Worm (Caenorhabditis elegans) whole organism, L1 larva: ENCODE data around the gene Y15E3A.3.

Experiments used
- C34B4.2 ChIP-seq: sonication (generic microtip); optimal IDR thresholded peaks from 2 replicates; lab custom pipeline; 2017; ENCODE audit warnings: mild to moderate bottlenecking, missing genetic modification characterization, missing compliant biosample characterization
- Y116A8C.19 ChIP-seq: sonication (generic microtip); optimal IDR thresholded peaks from 2 replicates; lab custom pipeline; 2016; ENCODE audit warnings: missing compliant biosample characterization, missing genetic modification characterization, borderline replicate concordance
- alr-1 ChIP-seq: fragments of 200-800 bp; sonication (Bioruptor generic); optimal IDR thresholded peaks from 2 replicates; lab custom pipeline; 2018; ENCODE audit warnings: borderline replicate concordance, mild to moderate bottlenecking, missing genetic modification characterization, missing compliant biosample characterization
- ama-1 ChIP-seq: fragments of 150-350 bp; optimal IDR thresholded peaks from 2 replicates; lab custom pipeline; 2014
- blmp-1 ChIP-seq: fragments of 150-350 bp; optimal IDR thresholded peaks from 2 replicates; lab custom pipeline; 2014; ENCODE audit warnings: missing biosample characterization, missing genetic modification characterization
- ceh-88 ChIP-seq: fragments of 200-800 bp; sonication (Bioruptor generic); IDR thresholded peaks from 2 replicates; pipeline ENCODE4 v1.3.6; 2022; ENCODE audit warnings: missing genetic modification characterization, missing compliant biosample characterization
- ceh-90 ChIP-seq: sonication (generic microtip); optimal IDR thresholded peaks from 2 replicates; lab custom pipeline; 2016; ENCODE audit warnings: missing genetic modification characterization, missing compliant biosample characterization
- dsc-1 ChIP-seq: sonication (generic microtip); optimal IDR thresholded peaks from 2 replicates; lab custom pipeline; 2016; ENCODE audit warnings: mild to moderate bottlenecking, missing genetic modification characterization, missing compliant biosample characterization
- efl-1 ChIP-seq, 4 experiments: fragments of 150-350 bp; optimal IDR thresholded peaks in 3 of 4; peaks in 1 of 4; 1 replicate in 1 of 4; 2 replicates in 3 of 4; lab custom pipeline; 2014; ENCODE audit warnings: missing biosample characterization in 2 of 4, missing genetic modification characterization in 2 of 4, missing genetic modification reagents in 2 of 4
- efl-3 ChIP-seq: fragments of 200-800 bp; sonication (Bioruptor generic); optimal IDR thresholded peaks from 2 replicates; lab custom pipeline; 2018; ENCODE audit warnings: mild to moderate bottlenecking, missing genetic modification characterization, missing compliant biosample characterization
- egl-13 ChIP-seq: sonication (generic microtip); optimal IDR thresholded peaks from 2 replicates; lab custom pipeline; 2016; ENCODE audit warnings: missing genotype, missing genetic modification reagents, missing genetic modification characterization, missing compliant biosample characterization
- elt-2 ChIP-seq: sonication (generic microtip); optimal IDR thresholded peaks from 2 replicates; lab custom pipeline; 2016; ENCODE audit warnings: missing genetic modification characterization, mild to moderate bottlenecking, inconsistent platforms, missing compliant biosample characterization, missing genetic modification reagents
- elt-3 ChIP-seq, 6 experiments: fragments of 150-350 bp in 1 of 6; sonication (generic microtip); optimal IDR thresholded peaks; 2 replicates each; lab custom pipeline; 2017 to 2018; ENCODE audit warnings: missing biosample characterization in 6 of 6, missing genetic modification characterization in 6 of 6, inconsistent platforms in 1 of 6
- ets-5 ChIP-seq: fragments of 200-800 bp; sonication (Bioruptor generic); IDR thresholded peaks from 2 replicates; pipeline ENCODE4 v1.3.6; 2022; ENCODE audit warnings: missing genetic modification characterization, missing compliant biosample characterization
- fkh-4 ChIP-seq: sonication (generic microtip); optimal IDR thresholded peaks from 2 replicates; lab custom pipeline; 2016; ENCODE audit warnings: missing compliant biosample characterization, missing genetic modification characterization, borderline replicate concordance
- fkh-8 ChIP-seq: sonication (generic microtip); optimal IDR thresholded peaks from 2 replicates; lab custom pipeline; 2016; ENCODE audit warnings: mild to moderate bottlenecking, missing genetic modification characterization, missing compliant biosample characterization
- hlh-17 ChIP-seq: fragments of 200-800 bp; sonication (Bioruptor generic); optimal IDR thresholded peaks from 2 replicates; lab custom pipeline; 2018; ENCODE audit warnings: missing genetic modification characterization, mild to moderate bottlenecking, missing compliant biosample characterization, moderate library complexity, borderline replicate concordance
- hlh-4 ChIP-seq: sonication (generic microtip); optimal IDR thresholded peaks from 2 replicates; lab custom pipeline; 2016; ENCODE audit warnings: mild to moderate bottlenecking, missing genetic modification characterization, missing compliant biosample characterization
- irx-1 ChIP-seq: sonication (generic microtip); optimal IDR thresholded peaks from 2 replicates; lab custom pipeline; 2016; ENCODE audit warnings: missing genetic modification characterization, missing compliant biosample characterization
- isw-1 ChIP-seq: fragments of 200-800 bp; sonication (Bioruptor generic); IDR thresholded peaks from 2 replicates; pipeline ENCODE4 v1.3.6; 2022; ENCODE audit warnings: missing genetic modification characterization, missing compliant biosample characterization
- lin-14 ChIP-seq: fragments of 200-800 bp; sonication (Bioruptor generic); optimal IDR thresholded peaks from 2 replicates; lab custom pipeline; 2018; ENCODE audit warnings: mild to moderate bottlenecking, missing genetic modification characterization, moderate library complexity, missing compliant biosample characterization
- lin-15B ChIP-seq: fragments of 150-350 bp; sonication (generic microtip); optimal IDR thresholded peaks from 3 replicates; lab custom pipeline; 2014; ENCODE audit warnings: missing biosample characterization, missing genetic modification characterization
- lin-35 ChIP-seq, 2 experiments: fragments of 150-350 bp; optimal IDR thresholded peaks; 2 replicates each; lab custom pipeline; 2014; ENCODE audit warnings: missing biosample characterization in 2 of 2, missing genetic modification characterization in 2 of 2, missing genetic modification reagents in 2 of 2
- lir-3 ChIP-seq: sonication (generic microtip); optimal IDR thresholded peaks from 2 replicates; lab custom pipeline; 2016; ENCODE audit warnings: mild to moderate bottlenecking, missing genetic modification characterization, moderate library complexity, missing compliant biosample characterization; ENCODE audit not compliant: poor library complexity
- mef-2 ChIP-seq: fragments of 150-350 bp; optimal IDR thresholded peaks from 2 replicates; lab custom pipeline; 2014; ENCODE audit warnings: missing biosample characterization, missing genetic modification characterization
- mep-1 ChIP-seq: fragments of 150-350 bp; optimal IDR thresholded peaks from 2 replicates; lab custom pipeline; 2014; ENCODE audit warnings: missing biosample characterization, missing genetic modification characterization
- nhr-11 ChIP-seq: fragments of 150-350 bp; optimal IDR thresholded peaks from 2 replicates; lab custom pipeline; 2014; ENCODE audit warnings: missing biosample characterization, missing genetic modification characterization
- nhr-12 ChIP-seq: sonication (generic microtip); optimal IDR thresholded peaks from 2 replicates; lab custom pipeline; 2017; ENCODE audit warnings: missing biosample characterization, missing genetic modification characterization
- nhr-19 ChIP-seq: fragments of 200-800 bp; sonication (Bioruptor generic); conservative IDR thresholded peaks from 2 replicates; pipeline ENCODE4 v1.3.6; 2022; ENCODE audit warnings: missing genetic modification characterization, missing compliant biosample characterization
- nhr-20 ChIP-seq: sonication (generic microtip); optimal IDR thresholded peaks from 2 replicates; lab custom pipeline; 2016; ENCODE audit warnings: mild to moderate bottlenecking, missing genetic modification characterization, missing compliant biosample characterization
- nhr-237 ChIP-seq: fragments of 150-350 bp; optimal IDR thresholded peaks from 2 replicates; lab custom pipeline; 2014; ENCODE audit warnings: missing biosample characterization, missing genetic modification characterization
- nhr-85 ChIP-seq: sonication (generic microtip); peaks from one replicate; lab custom pipeline; 2016; ENCODE audit warnings: missing genetic modification characterization, inconsistent platforms, missing compliant biosample characterization
- rnt-1 ChIP-seq: sonication (generic microtip); optimal IDR thresholded peaks from 2 replicates; lab custom pipeline; 2016; ENCODE audit warnings: mild to moderate bottlenecking, missing genetic modification characterization, moderate library complexity, missing compliant biosample characterization
- skn-1 ChIP-seq: fragments of 150-350 bp; optimal IDR thresholded peaks from 2 replicates; lab custom pipeline; 2014; ENCODE audit warnings: missing biosample characterization, missing genetic modification characterization
- snpc-4 ChIP-seq: fragments of 150-350 bp; optimal IDR thresholded peaks from 2 replicates; lab custom pipeline; 2014; ENCODE audit warnings: missing biosample characterization, missing genetic modification characterization
- snu-23 ChIP-seq: sonication (generic microtip); optimal IDR thresholded peaks from 2 replicates; lab custom pipeline; 2016; ENCODE audit warnings: missing genetic modification characterization, missing compliant biosample characterization
- sox-4 ChIP-seq: sonication (generic microtip); optimal IDR thresholded peaks from 2 replicates; lab custom pipeline; 2016; ENCODE audit warnings: missing genetic modification characterization, missing compliant biosample characterization
- swsn-7 ChIP-seq: sonication (generic microtip); optimal IDR thresholded peaks from 2 replicates; lab custom pipeline; 2016; ENCODE audit warnings: missing genetic modification characterization, missing compliant biosample characterization
- unc-130 ChIP-seq: fragments of 150-350 bp; optimal IDR thresholded peaks from 2 replicates; lab custom pipeline; 2017; ENCODE audit warnings: missing biosample characterization, missing genetic modification characterization, inconsistent platforms
- unc-30 ChIP-seq: sonication (generic microtip); optimal IDR thresholded peaks from 2 replicates; lab custom pipeline; 2017; ENCODE audit warnings: missing biosample characterization, missing genetic modification characterization
- unc-98 ChIP-seq: fragments of 200-800 bp; sonication (Bioruptor generic); IDR thresholded peaks from 2 replicates; pipeline ENCODE4 v1.3.6; 2022; ENCODE audit warnings: missing genetic modification characterization, missing compliant biosample characterization
- vab-15 ChIP-seq: sonication (generic microtip); optimal IDR thresholded peaks from 2 replicates; lab custom pipeline; 2017; ENCODE audit warnings: missing genotype, mild to moderate bottlenecking, missing genetic modification characterization, missing compliant biosample characterization
- xbp-1 ChIP-seq: sonication (generic microtip); optimal IDR thresholded peaks from 2 replicates; lab custom pipeline; 2016; ENCODE audit warnings: missing genetic modification characterization, missing compliant biosample characterization
- zag-1 ChIP-seq: fragments of 150-350 bp; optimal IDR thresholded peaks from 2 replicates; lab custom pipeline; 2014; ENCODE audit warnings: missing biosample characterization, missing genetic modification characterization
- zip-4 ChIP-seq: fragments of 200-800 bp; sonication (Bioruptor generic); optimal IDR thresholded peaks from 2 replicates; lab custom pipeline; 2018; ENCODE audit warnings: mild to moderate bottlenecking, missing genetic modification characterization, moderate library complexity, missing compliant biosample characterization
- ztf-4 ChIP-seq: fragments of 150-350 bp; optimal IDR thresholded peaks from 2 replicates; lab custom pipeline; 2014; ENCODE audit warnings: missing biosample characterization, missing genetic modification characterization

Y15E3A.3 gene

ce11 chrX:15325709-15326108 is at the start of gene Y15E3A.3:
Gene Y15E3A.3, minus strand, starts transcription at chrX:15325809.
- TF ChIP-seq lin-14 (GFP tag; lab: Kevin White, UChicago) (no peak), nhr-85 (tag; lab: Kevin White, UChicago) (no peak), nhr-237 (tag; lab: Kevin White, UChicago) (no peak), blmp-1 (no peak), efl-1 (optimal IDR thresholded peaks at IDR 0.05; lab: Kevin White, UChicago) (no peak), efl-1 (GFP tag; optimal IDR thresholded peaks at IDR 0.05 in 1 of 2; lab: Kevin White, UChicago) (no peak), mep-1 (tag; lab: Kevin White, UChicago) (no peak), C34B4.2 (tag; lab: Kevin White, UChicago) (no peak), elt-3 (tag; optimal IDR thresholded peaks at IDR 0.05; lab: Kevin White, UChicago) (no peak), ama-1 (lab: Kevin White, UChicago) (no peak)
- TF ChIP-seq, all 84 proteins: peak for 0

ce11 chrX:15375299-15375698 is 49.7 kb upstream of the Y15E3A.3 start:
- TF ChIP-seq sox-4 (tag; lab: Kevin White, UChicago): no peak
- no peak for TF ChIP-seq mep-1 (tag; lab: Kevin White, UChicago)
- no peak for TF ChIP-seq unc-30
- TF ChIP-seq skn-1 (tag; lab: Kevin White, UChicago): no peak
- no peak for TF ChIP-seq fkh-8 (tag; lab: Kevin White, UChicago)
- TF ChIP-seq zag-1 (tag; lab: Kevin White, UChicago): no peak
- TF ChIP-seq ceh-90 (tag; lab: Kevin White, UChicago): no peak
- no peak for TF ChIP-seq lin-15B (tag; lab: Kevin White, UChicago)
- TF ChIP-seq ztf-4 (tag; lab: Kevin White, UChicago): no peak
- TF ChIP-seq Y116A8C.19: no peak
- peak; percentile 92 for TF ChIP-seq blmp-1
- no peak for TF ChIP-seq efl-1 (optimal IDR thresholded peaks at IDR 0.05; lab: Kevin White, UChicago)
- TF ChIP-seq efl-1 (GFP tag; optimal IDR thresholded peaks at IDR 0.05 in 1 of 2; lab: Kevin White, UChicago): no peak
- no peak for TF ChIP-seq snpc-4
- TF ChIP-seq dsc-1 (tag; lab: Kevin White, UChicago): no peak
- no peak for TF ChIP-seq isw-1 (GFP tag; lab: Robert Waterston, UW)
- TF ChIP-seq fkh-4 (tag; lab: Kevin White, UChicago): no peak
- TF ChIP-seq rnt-1 (tag; lab: Kevin White, UChicago): no peak
- no peak for TF ChIP-seq ceh-88 (GFP tag; lab: Robert Waterston, UW)
- peak; percentile 37 for TF ChIP-seq lin-14 (GFP tag; lab: Kevin White, UChicago)
- no peak for TF ChIP-seq swsn-7 (tag; lab: Kevin White, UChicago)
- TF ChIP-seq lin-35 (GFP tag; optimal IDR thresholded peaks at IDR 0.05; lab: Kevin White, UChicago): no peak
- TF ChIP-seq nhr-19 (GFP tag; lab: Robert Waterston, UW): no peak
- no peak for TF ChIP-seq xbp-1 (tag; lab: Kevin White, UChicago)
- no peak for TF ChIP-seq efl-3
- no peak for TF ChIP-seq alr-1
- no peak for TF ChIP-seq ets-5 (GFP tag; lab: Robert Waterston, UW)
- TF ChIP-seq lir-3 (tag; lab: Kevin White, UChicago): no peak
- no peak for TF ChIP-seq mef-2 (tag; lab: Kevin White, UChicago)
- no peak for TF ChIP-seq irx-1 (tag; lab: Kevin White, UChicago)
- no peak for TF ChIP-seq nhr-11 (tag; lab: Kevin White, UChicago)
- TF ChIP-seq elt-2 (tag; lab: Kevin White, UChicago): no peak
- no peak for TF ChIP-seq egl-13 (tag; lab: Kevin White, UChicago)
- TF ChIP-seq nhr-12 (tag; lab: Kevin White, UChicago): no peak
- TF ChIP-seq nhr-20 (tag; lab: Kevin White, UChicago): peak; percentile 32
- no peak for TF ChIP-seq zip-4 (GFP tag; lab: Kevin White, UChicago)
- no peak for TF ChIP-seq unc-130 (tag; lab: Kevin White, UChicago)
- TF ChIP-seq unc-98 (GFP tag; lab: Robert Waterston, UW): no peak
- TF ChIP-seq hlh-4: no peak
- peak; percentile 53 for TF ChIP-seq nhr-85 (tag; lab: Kevin White, UChicago)
- no peak for TF ChIP-seq vab-15 (tag; lab: Kevin White, UChicago)
- no peak for TF ChIP-seq snu-23 (GFP tag; lab: Kevin White, UChicago)
- no peak for TF ChIP-seq hlh-17
- peak in 5 of 6 experiments; percentile 65 to 91 (median 81) for TF ChIP-seq elt-3 (tag; optimal IDR thresholded peaks at IDR 0.05; lab: Kevin White, UChicago)
